Worm (Caenorhabditis elegans): ENCODE results near the gene csn-5.

The csn-5 gene

DNA sequence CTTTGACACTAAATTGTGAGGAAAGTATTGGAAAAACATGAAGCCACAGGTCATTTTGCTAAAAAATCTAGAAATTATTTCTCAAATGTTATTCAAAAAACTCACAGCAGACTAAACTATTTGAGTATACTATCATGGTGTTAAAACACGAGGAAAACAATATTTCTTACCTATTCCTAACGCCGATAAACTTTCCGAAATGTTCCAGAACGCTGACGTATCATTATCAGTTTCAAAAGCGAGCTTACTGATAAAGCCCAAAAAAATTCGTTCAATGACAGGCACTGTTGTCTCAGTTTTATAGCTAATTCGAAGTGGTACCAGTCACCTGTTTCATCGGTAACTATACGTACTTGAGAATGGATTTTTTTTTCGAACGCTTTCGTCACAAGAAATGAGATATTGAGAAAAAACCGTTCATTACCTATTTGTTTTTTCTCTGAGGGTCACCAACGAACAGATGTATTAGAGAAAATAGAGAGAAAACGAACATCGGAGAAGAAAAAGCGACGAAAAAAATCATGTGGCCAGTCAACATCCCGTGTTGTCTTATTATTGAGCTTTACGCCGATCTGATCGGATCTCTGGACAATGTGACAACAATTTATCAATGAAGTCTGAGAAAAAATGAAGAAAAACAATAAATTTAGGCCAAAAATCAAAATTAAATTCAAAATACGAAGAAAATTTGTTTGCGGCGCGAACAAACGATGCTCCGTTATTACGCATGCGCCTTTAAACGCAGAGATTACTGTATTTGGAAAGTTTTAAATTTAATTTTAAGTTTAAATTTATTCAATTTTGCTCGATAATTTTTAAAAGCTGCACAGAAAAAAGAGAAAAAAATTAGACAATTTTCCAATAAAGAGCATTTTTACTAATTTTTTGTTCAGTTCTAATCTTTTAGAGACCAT, 17.0 kb downstream of the csn-5 start:
- TF ChIP-seq unc-62 (GFP tag; optimal IDR thresholded peaks at IDR 0.05) (no peak), nhr-129 (tag; optimal IDR thresholded peaks at IDR 0.05) (peak; percentile 19), sma-9 (GFP tag; optimal IDR thresholded peaks at IDR 0.05) (no peak), sma-9 (tag; optimal IDR thresholded peaks at IDR 0.05) (no peak), C34F6.9 (tag; optimal IDR thresholded peaks at IDR 0.05) (no peak), nhr-11 (tag; optimal IDR thresholded peaks at IDR 0.05) (no peak), aly-2 (tag; optimal IDR thresholded peaks at IDR 0.05) (no peak), fos-1 (tag; optimal IDR thresholded peaks at IDR 0.05) (peak; percentile 56), unc-55 (GFP tag; optimal IDR thresholded peaks at IDR 0.05) (no peak), nhr-10 (tag; optimal IDR thresholded peaks at IDR 0.05) (no peak), skn-1 (tag; optimal IDR thresholded peaks at IDR 0.05) (peak; percentile 82), crh-2 (tag; optimal IDR thresholded peaks at IDR 0.05) (peak; percentile 58), nhr-23 (tag; optimal IDR thresholded peaks at IDR 0.05) (no peak), peb-1 (tag; optimal IDR thresholded peaks at IDR 0.05) (no peak), nhr-77 (tag; optimal IDR thresholded peaks at IDR 0.05) (no peak), gmeb-1 (tag; optimal IDR thresholded peaks at IDR 0.05) (no peak)

DNA sequence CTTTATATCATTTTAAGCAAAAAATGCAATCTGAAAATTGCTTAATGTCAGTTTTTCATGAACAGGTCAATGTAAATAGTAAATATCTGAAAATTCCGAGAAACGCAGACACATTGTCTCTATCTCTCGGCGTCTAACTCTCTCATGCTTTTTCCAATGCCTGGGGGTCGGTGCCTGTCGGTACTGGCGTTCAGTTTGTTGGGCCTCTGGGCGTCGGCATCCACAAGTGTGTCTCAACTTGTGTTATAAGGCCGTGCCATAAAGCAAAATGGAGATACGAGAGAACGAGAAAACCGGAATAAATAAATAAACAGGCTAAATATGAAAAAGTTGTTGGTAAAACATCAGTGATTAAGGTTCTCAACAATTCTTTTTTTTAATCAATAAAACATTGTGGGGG, 17.9 kb downstream of the csn-5 start:
- TF ChIP-seq ZK546.5 (tag; optimal IDR thresholded peaks at IDR 0.05) (no peak), ztf-1 (GFP tag; conservative IDR thresholded peaks at IDR 0.05) (no peak), elt-1 (tag; optimal IDR thresholded peaks at IDR 0.05) (no peak), nhr-6 (tag; optimal IDR thresholded peaks at IDR 0.05) (no peak), alr-1 (tag; optimal IDR thresholded peaks at IDR 0.05) (no peak), fos-1 (tag; optimal IDR thresholded peaks at IDR 0.05) (peak; percentile 50), blmp-1 (tag; optimal IDR thresholded peaks at IDR 0.05; ENCODE audit: insufficient read depth) (no peak), ama-1 (optimal IDR thresholded peaks at IDR 0.05) (no peak), Y55F3AM.14 (GFP tag; optimal IDR thresholded peaks at IDR 0.05) (no peak), F13H6.1 (tag; optimal IDR thresholded peaks at IDR 0.05) (peak; percentile 15), sem-4 (tag; optimal IDR thresholded peaks at IDR 0.05) (no peak), lsy-2 (tag; optimal IDR thresholded peaks at IDR 0.05) (peak in 1 of 2 experiments; percentile 44), peb-1 (tag; optimal IDR thresholded peaks at IDR 0.05) (no peak), nhr-12 (tag; optimal IDR thresholded peaks at IDR 0.05) (no peak), mab-5 (tag; optimal IDR thresholded peaks at IDR 0.05) (no peak), ceh-16 (tag; optimal IDR thresholded peaks at IDR 0.05) (no peak), nhr-23 (tag; optimal IDR thresholded peaks at IDR 0.05) (no peak), nhr-10 (tag; optimal IDR thresholded peaks at IDR 0.05) (no peak), crh-2 (tag; optimal IDR thresholded peaks at IDR 0.05) (peak; percentile 10), nhr-25 (tag; optimal IDR thresholded peaks at IDR 0.05) (no peak), lin-13 (GFP tag; optimal IDR thresholded peaks at IDR 0.05) (no peak), mdl-1 (tag; optimal IDR thresholded peaks at IDR 0.05) (no peak), nhr-21 (tag; optimal IDR thresholded peaks at IDR 0.05) (no peak), mbf-1 (tag; optimal IDR thresholded peaks at IDR 0.05) (no peak), ztf-11 (tag; optimal IDR thresholded peaks at IDR 0.05) (no peak), lin-11 (tag; optimal IDR thresholded peaks at IDR 0.05) (no peak), zag-1 (tag; optimal IDR thresholded peaks at IDR 0.05) (peak; percentile 3), C34F6.9 (tag; optimal IDR thresholded peaks at IDR 0.05) (peak; percentile 52), gmeb-1 (tag; optimal IDR thresholded peaks at IDR 0.05) (no peak), R02D3.7 (tag; optimal IDR thresholded peaks at IDR 0.05) (no peak), skn-1 (tag; optimal IDR thresholded peaks at IDR 0.05) (peak; percentile 88), snpc-4 (tag; optimal IDR thresholded peaks at IDR 0.05) (no peak), sma-9 (GFP tag; optimal IDR thresholded peaks at IDR 0.05) (peak; percentile 49), sma-9 (tag; optimal IDR thresholded peaks at IDR 0.05) (no peak), nhr-77 (tag; optimal IDR thresholded peaks at IDR 0.05) (no peak), ceh-82 (tag; optimal IDR thresholded peaks at IDR 0.05) (no peak), unc-62 (GFP tag; optimal IDR thresholded peaks at IDR 0.05) (no peak), sma-3 (GFP tag; optimal IDR thresholded peaks at IDR 0.05) (peak; percentile 7), dmd-4 (tag; optimal IDR thresholded peaks at IDR 0.05) (no peak), ztf-4 (tag; optimal IDR thresholded peaks at IDR 0.05) (no peak), aly-2 (tag; optimal IDR thresholded peaks at IDR 0.05) (no peak), nhr-237 (tag; optimal IDR thresholded peaks at IDR 0.05) (no peak), elt-3 (tag; optimal IDR thresholded peaks at IDR 0.05) (no peak), lin-39 (tag; optimal IDR thresholded peaks at IDR 0.05) (no peak), nhr-11 (tag; optimal IDR thresholded peaks at IDR 0.05) (no peak), nhr-129 (tag; optimal IDR thresholded peaks at IDR 0.05) (peak; percentile 21), egl-27 (tag; optimal IDR thresholded peaks at IDR 0.05) (no peak), unc-55 (GFP tag; optimal IDR thresholded peaks at IDR 0.05) (peak; percentile 14), unc-39 (tag; optimal IDR thresholded peaks at IDR 0.05) (no peak)
